Fruit fly (Drosophila melanogaster) whole organism, prepupa: ENCODE results near the gene Mo25.

ENCODE experiments used
- Blimp-1 ChIP-seq: fragments of 200-800 bp; sonication (Bioruptor generic); optimal IDR thresholded peaks from 3 replicates; lab custom pipeline; 2017; ENCODE audit warnings: missing biosample characterization, missing genetic modification characterization, mild to moderate bottlenecking, moderate library complexity, missing genetic modification reagents
- CG10669 ChIP-seq: fragments of 200-800 bp; sonication (Bioruptor generic); optimal IDR thresholded peaks from 3 replicates; lab custom pipeline; 2018; ENCODE audit warnings: missing biosample characterization, mild to moderate bottlenecking, missing genetic modification characterization, moderate library complexity
- CG11294 ChIP-seq: fragments of 200-800 bp; sonication (Bioruptor generic); IDR thresholded peaks from 2 replicates; pipeline ENCODE4 v1.3.6; 2022; ENCODE audit warnings: missing biosample characterization, missing genetic modification characterization
- CG11762 ChIP-seq: fragments of 200-800 bp; sonication (Bioruptor generic); optimal IDR thresholded peaks from 3 replicates; lab custom pipeline; 2016; ENCODE audit warnings: missing biosample characterization, missing genetic modification characterization; ENCODE audit not compliant: insufficient read depth
- CG11902 ChIP-seq: fragments of 200-800 bp; sonication (Bioruptor generic); optimal IDR thresholded peaks from 3 replicates; lab custom pipeline; 2016; ENCODE audit warnings: missing biosample characterization, missing genetic modification characterization
- CG3032 ChIP-seq: fragments of 200-800 bp; optimal IDR thresholded peaks from 2 replicates; lab custom pipeline; 2019; ENCODE audit warnings: missing biosample characterization, mild to moderate bottlenecking, missing genetic modification characterization, moderate library complexity
- CG31627 ChIP-seq: fragments of 200-800 bp; sonication (Bioruptor generic); optimal IDR thresholded peaks from 3 replicates; lab custom pipeline; 2016; ENCODE audit warnings: missing biosample characterization, missing genetic modification characterization
- CG34406 ChIP-seq: fragments of 200-800 bp; sonication (Bioruptor generic); optimal IDR thresholded peaks from 3 replicates; lab custom pipeline; 2016; ENCODE audit warnings: missing biosample characterization, missing genetic modification characterization
- CG3919 ChIP-seq: fragments of 200-800 bp; sonication (Bioruptor generic); optimal IDR thresholded peaks from 3 replicates; lab custom pipeline; 2016; ENCODE audit warnings: missing biosample characterization, missing genetic modification characterization
- CG4318 ChIP-seq: fragments of 200-800 bp; sonication (Bioruptor generic); optimal IDR thresholded peaks from 3 replicates; lab custom pipeline; 2017; ENCODE audit warnings: missing biosample characterization, mild to moderate bottlenecking, missing genetic modification characterization
- CG6854 ChIP-seq: fragments of 200-800 bp; sonication (Bioruptor generic); optimal IDR thresholded peaks from 2 replicates; lab custom pipeline; 2017; ENCODE audit warnings: missing biosample characterization, mild to moderate bottlenecking, missing genetic modification characterization
- CG7368 ChIP-seq: fragments of 200-800 bp; sonication (Bioruptor generic); optimal IDR thresholded peaks from 3 replicates; lab custom pipeline; 2016; ENCODE audit warnings: missing biosample characterization, missing genetic modification characterization
- CG8119 ChIP-seq: fragments of 200-800 bp; sonication (Bioruptor generic); IDR thresholded peaks from 3 replicates; pipeline ENCODE4 v1.3.6; 2022; ENCODE audit warnings: missing biosample characterization, missing genetic modification characterization
- CG9139 ChIP-seq: fragments of 200-800 bp; sonication (Bioruptor generic); optimal IDR thresholded peaks from 3 replicates; lab custom pipeline; 2017; ENCODE audit warnings: missing biosample characterization, mild to moderate bottlenecking, missing genetic modification characterization
- Eip75B ChIP-seq: fragments of 200-800 bp; sonication (Bioruptor generic); optimal IDR thresholded peaks from 3 replicates; lab custom pipeline; 2016; ENCODE audit warnings: missing biosample characterization, missing genetic modification characterization
- Eip78C ChIP-seq: fragments of 200-800 bp; sonication (Bioruptor generic); peaks from one replicate; lab custom pipeline; 2016; ENCODE audit warnings: missing biosample characterization, missing genetic modification characterization
- Ets21C ChIP-seq: fragments of 200-800 bp; sonication (Bioruptor generic); optimal IDR thresholded peaks from 3 replicates; lab custom pipeline; 2016; ENCODE audit warnings: missing biosample characterization, missing genetic modification characterization
- Gug ChIP-seq: fragments of 200-800 bp; sonication (Bioruptor generic); IDR thresholded peaks from 2 replicates; pipeline ENCODE4 v1.3.6; 2022; ENCODE audit warnings: missing biosample characterization, missing genetic modification characterization
- Hr38 ChIP-seq: sonication (Bioruptor generic); optimal IDR thresholded peaks from 2 replicates; lab custom pipeline; 2016; ENCODE audit warnings: missing biosample characterization, missing genetic modification characterization
- Hr39 ChIP-seq: fragments of 200-800 bp; sonication (Bioruptor generic); optimal IDR thresholded peaks from 2 replicates; lab custom pipeline; 2016; ENCODE audit warnings: missing biosample characterization, missing genetic modification characterization
- Met ChIP-seq: fragments of 200-800 bp; sonication (Bioruptor generic); optimal IDR thresholded peaks from 3 replicates; lab custom pipeline; 2016; ENCODE audit warnings: missing biosample characterization, missing genetic modification characterization
- OdsH ChIP-seq: fragments of 200-800 bp; sonication (Bioruptor generic); optimal IDR thresholded peaks from 3 replicates; lab custom pipeline; 2016; ENCODE audit warnings: missing biosample characterization, missing genetic modification characterization
- Sox14 ChIP-seq: fragments of 200-800 bp; sonication (Bioruptor generic); optimal IDR thresholded peaks from 3 replicates; lab custom pipeline; 2016; ENCODE audit warnings: missing biosample characterization, missing genetic modification characterization
- Sox15 ChIP-seq: fragments of 200-800 bp; sonication (Bioruptor generic); optimal IDR thresholded peaks from 3 replicates; lab custom pipeline; 2016; ENCODE audit warnings: missing biosample characterization, missing genetic modification characterization
- achi ChIP-seq: fragments of 200-800 bp; sonication (Bioruptor generic); optimal IDR thresholded peaks from 3 replicates; lab custom pipeline; 2016; ENCODE audit warnings: missing biosample characterization, missing genetic modification characterization
- cyc ChIP-seq: fragments of 200-800 bp; sonication (Bioruptor generic); optimal IDR thresholded peaks from 3 replicates; lab custom pipeline; 2016; ENCODE audit warnings: missing biosample characterization, missing genetic modification characterization
- dsx ChIP-seq: fragments of 200-800 bp; optimal IDR thresholded peaks from 3 replicates; lab custom pipeline; 2019; ENCODE audit warnings: missing biosample characterization, mild to moderate bottlenecking, missing genetic modification characterization, moderate library complexity; ENCODE audit not compliant: poor library complexity, severe bottlenecking
- eg ChIP-seq: fragments of 200-800 bp; sonication (Bioruptor generic); IDR thresholded peaks from 3 replicates; pipeline ENCODE4 v1.3.6; 2022; ENCODE audit warnings: missing biosample characterization, missing genetic modification characterization
- esn ChIP-seq: fragments of 200-800 bp; sonication (Bioruptor generic); optimal IDR thresholded peaks from 2 replicates; lab custom pipeline; 2016; ENCODE audit warnings: missing biosample characterization, mild to moderate bottlenecking, missing genetic modification characterization, moderate library complexity
- lz ChIP-seq: fragments of 200-800 bp; sonication (Bioruptor generic); optimal IDR thresholded peaks from 3 replicates; lab custom pipeline; 2016; ENCODE audit warnings: missing biosample characterization, missing genetic modification characterization
- pdm3 ChIP-seq: fragments of 200-800 bp; sonication (Bioruptor generic); optimal IDR thresholded peaks from 3 replicates; lab custom pipeline; 2016; ENCODE audit warnings: missing biosample characterization, missing genetic modification characterization
- salr ChIP-seq, 2 experiments: fragments of 200-800 bp; sonication (Bioruptor generic); optimal IDR thresholded peaks; 3 replicates each; lab custom pipeline; 2016 to 2018; ENCODE audit warnings: missing biosample characterization in 2 of 2, missing genetic modification characterization in 2 of 2, mild to moderate bottlenecking in 1 of 2
- ss ChIP-seq, 2 experiments: fragments of 200-800 bp; sonication (Bioruptor generic); optimal IDR thresholded peaks; 2 replicates in 1 of 2; 3 replicates in 1 of 2; lab custom pipeline; 2017 to 2018; ENCODE audit warnings: mild to moderate bottlenecking in 2 of 2, missing biosample characterization in 2 of 2, missing genetic modification characterization in 2 of 2, moderate library complexity in 1 of 2
- svp ChIP-seq: fragments of 200-800 bp; sonication (Bioruptor generic); peaks from one replicate; lab custom pipeline; 2016; ENCODE audit warnings: missing biosample characterization, missing genetic modification characterization
- topi ChIP-seq: fragments of 200-800 bp; sonication (Bioruptor generic); optimal IDR thresholded peaks from 3 replicates; lab custom pipeline; 2016; ENCODE audit warnings: missing biosample characterization, missing genetic modification characterization
- vri ChIP-seq: fragments of 200-800 bp; sonication (Bioruptor generic); optimal IDR thresholded peaks from 3 replicates; lab custom pipeline; 2016; ENCODE audit warnings: missing biosample characterization, mild to moderate bottlenecking, missing genetic modification characterization

Mo25 gene

dm6 chr3L:16647578-16648113, 32.4 kb upstream of the Mo25 start, which contains the start of gene Abl (continued):
- peak; percentile 57; the same call in 1 of the 3 replicates for TF ChIP-seq eg (GFP tag; lab: Robert Waterston, UW)
- TF ChIP-seq CG10669: no peak
- no peak for TF ChIP-seq Gug (GFP tag; lab: Robert Waterston, UW)
- TF ChIP-seq CG6854: peak; percentile 87
- TF ChIP-seq CG9139 (GFP tag; lab: Kevin White, UChicago): peak; percentile 50
- TF ChIP-seq esn (GFP tag; lab: Kevin White, UChicago): peak; percentile 54
- peak; percentile 32 for TF ChIP-seq Ets21C
- peak; percentile 47 for TF ChIP-seq CG3919 (GFP tag; lab: Kevin White, UChicago)
- peak; percentile 59 to 63 for TF ChIP-seq ss (GFP tag; optimal IDR thresholded peaks at IDR 0.05; lab: Kevin White, UChicago)
- TF ChIP-seq topi (GFP tag; lab: Kevin White, UChicago): peak; percentile 16
- peak; percentile 85 for TF ChIP-seq Eip78C
- peak; percentile 19 for TF ChIP-seq Sox15 (GFP tag; lab: Kevin White, UChicago)
- peak; percentile 71 for TF ChIP-seq Sox14
- TF ChIP-seq Hr38 (GFP tag; lab: Kevin White, UChicago): no peak
- peak; percentile 16 for TF ChIP-seq CG34406 (GFP tag; lab: Kevin White, UChicago)
- TF ChIP-seq Blimp-1: no peak
- no peak for TF ChIP-seq pdm3 (GFP tag; lab: Kevin White, UChicago)
- TF ChIP-seq vri (GFP tag; lab: Kevin White, UChicago): peak; percentile 37
- TF ChIP-seq CG11902 (GFP tag; lab: Kevin White, UChicago): peak; percentile 1
- TF ChIP-seq svp (GFP tag; lab: Kevin White, UChicago): peak; percentile 84
- peak; percentile 38 for TF ChIP-seq lz (GFP tag; lab: Kevin White, UChicago)
- TF ChIP-seq CG11294 (GFP tag; lab: Robert Waterston, UW): no peak
- peak; percentile 60 for TF ChIP-seq dsx (GFP tag; lab: Kevin White, UChicago)
- TF ChIP-seq CG8119 (GFP tag; lab: Robert Waterston, UW): peak; percentile 58; the same call in 1 of the 3 replicates
- peak; percentile 9 for TF ChIP-seq CG3032 (tag; lab: Kevin White, UChicago)
- peak; percentile 39 for TF ChIP-seq cyc (GFP tag; lab: Kevin White, UChicago)
- TF ChIP-seq Hr39 (GFP tag; lab: Kevin White, UChicago): peak; percentile 48
- peak; percentile 69 for TF ChIP-seq CG31627

dm6 chr3L:16646865-16647459, 31.7 kb upstream of the Mo25 start:
- TF ChIP-seq CG31627 (no peak), ss (GFP tag; optimal IDR thresholded peaks at IDR 0.05; lab: Kevin White, UChicago) (no peak), lz (GFP tag; lab: Kevin White, UChicago) (no peak), Eip78C (no peak), CG7368 (GFP tag; lab: Kevin White, UChicago) (no peak), achi (GFP tag; lab: Kevin White, UChicago) (no peak), Eip75B (GFP tag; lab: Kevin White, UChicago) (no peak), CG3919 (GFP tag; lab: Kevin White, UChicago) (no peak), CG6854 (no peak), salr (GFP tag; optimal IDR thresholded peaks at IDR 0.05; lab: Kevin White, UChicago) (no peak), eg (GFP tag; lab: Robert Waterston, UW) (0 out of 3 replicates have a peak, but pooled peaks have one; percentile 38), CG4318 (GFP tag; lab: Kevin White, UChicago) (no peak), Gug (GFP tag; lab: Robert Waterston, UW) (0 out of 2 replicates have a peak, but pooled peaks have one; percentile 30), OdsH (no peak), CG11902 (GFP tag; lab: Kevin White, UChicago) (no peak), CG11762 (no peak), Met (GFP tag; lab: Kevin White, UChicago) (no peak)
